Worm (Caenorhabditis elegans) whole organism, L4 larva: Measurements from ENCODE around the gene R05D8.11.

Experiments used
- ZK337.2 ChIP-seq: fragments of 200-800 bp; sonication (Bioruptor generic); IDR thresholded peaks from 2 replicates; pipeline ENCODE4 v1.3.6; 2022; ENCODE audit warnings: missing genetic modification reagents, missing genetic modification characterization, missing compliant biosample characterization
- ceh-82 ChIP-seq: sonication (generic microtip); optimal IDR thresholded peaks from 2 replicates; lab custom pipeline; 2017; ENCODE audit warnings: missing biosample characterization, missing genetic modification characterization
- daf-8 ChIP-seq: fragments of 200-800 bp; sonication (Bioruptor generic); IDR thresholded peaks from 2 replicates; pipeline ENCODE4 v1.3.6; 2022; ENCODE audit warnings: missing genetic modification characterization, missing compliant biosample characterization
- egl-43 ChIP-seq: fragments of 200-800 bp; sonication (Bioruptor generic); IDR thresholded peaks from 2 replicates; pipeline ENCODE4 v1.3.6; 2022; ENCODE audit warnings: missing genetic modification reagents, missing genetic modification characterization, missing compliant biosample characterization
- fkh-10 ChIP-seq: fragments of 150-350 bp; optimal IDR thresholded peaks from 2 replicates; lab custom pipeline; 2014; ENCODE audit warnings: missing biosample characterization, missing genetic modification reagents, missing genetic modification characterization
- jun-1 ChIP-seq: fragments of 150-350 bp; optimal IDR thresholded peaks from 2 replicates; lab custom pipeline; 2014; ENCODE audit warnings: missing biosample characterization, missing genetic modification reagents, missing genetic modification characterization
- mxl-2 ChIP-seq: fragments of 200-800 bp; sonication (Bioruptor generic); conservative IDR thresholded peaks from 2 replicates; pipeline ENCODE4 v1.3.6; 2022; ENCODE audit warnings: missing genetic modification reagents, missing genetic modification characterization, missing compliant biosample characterization
- nhr-237 ChIP-seq: sonication (generic microtip); optimal IDR thresholded peaks from 2 replicates; lab custom pipeline; 2017; ENCODE audit warnings: missing biosample characterization, missing genetic modification characterization
- nhr-76 ChIP-seq: fragments of 150-350 bp; optimal IDR thresholded peaks from 2 replicates; lab custom pipeline; 2014; ENCODE audit warnings: missing biosample characterization, missing genetic modification characterization
- sdz-12 ChIP-seq: fragments of 200-800 bp; sonication (Bioruptor generic); optimal IDR thresholded peaks from 2 replicates; lab custom pipeline; 2018; ENCODE audit warnings: mild to moderate bottlenecking, missing genetic modification characterization, missing compliant biosample characterization
- skn-1 ChIP-seq: fragments of 150-350 bp; optimal IDR thresholded peaks from 2 replicates; lab custom pipeline; 2014; ENCODE audit warnings: missing biosample characterization, missing genetic modification characterization
- unc-62 ChIP-seq, 3 experiments: fragments of 150-350 bp in 1 of 3; sonication (generic microtip); optimal IDR thresholded peaks in 2 of 3; peaks in 1 of 3; 1 replicate in 1 of 3; 2 replicates in 2 of 3; lab custom pipeline; 2014 to 2017; ENCODE audit warnings: missing biosample characterization in 3 of 3, missing genetic modification characterization in 3 of 3, missing genetic modification reagents in 3 of 3, missing genotype in 1 of 3

DNA sequence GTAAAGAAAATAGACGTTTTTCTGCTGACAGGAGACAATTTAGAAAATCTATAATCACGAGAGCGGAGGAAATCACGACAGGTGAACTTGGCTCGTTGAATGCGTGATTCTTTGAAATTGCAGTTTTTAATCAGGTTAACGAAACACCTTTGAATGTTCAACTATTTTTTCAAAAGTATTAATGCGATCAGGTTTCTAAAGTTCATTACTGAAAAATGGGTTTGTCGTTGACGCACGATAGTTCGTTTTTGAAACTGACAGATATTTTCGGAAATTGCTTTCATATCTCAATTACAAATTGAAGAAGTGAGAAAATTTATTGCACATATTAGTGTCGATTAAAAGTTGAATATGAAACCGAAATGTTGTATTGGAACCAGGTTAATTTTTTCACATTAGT lies 35.3 kb upstream of the R05D8.11 start, which contains the start of gene F54E2.5:
- TF ChIP-seq sdz-12 (GFP tag; lab: Kevin White, UChicago) = no peak
- TF ChIP-seq ZK337.2 (GFP tag; lab: Robert Waterston, UW) = no peak
- TF ChIP-seq unc-62 (GFP tag; optimal IDR thresholded peaks at IDR 0.05 in 1 of 2; lab: Kevin White, UChicago) = no peak
- TF ChIP-seq unc-62 (tag; optimal IDR thresholded peaks at IDR 0.05; lab: Kevin White, UChicago) = no peak
- TF ChIP-seq nhr-76 (tag; lab: Kevin White, UChicago) = no peak
- TF ChIP-seq mxl-2 (GFP tag; lab: Robert Waterston, UW) = no peak
- no peak for TF ChIP-seq daf-8 (GFP tag; lab: Robert Waterston, UW)
- TF ChIP-seq fkh-10 (GFP tag; lab: Kevin White, UChicago) = no peak
- TF ChIP-seq jun-1 (tag; lab: Kevin White, UChicago) = no peak
- TF ChIP-seq skn-1 (tag; lab: Kevin White, UChicago) = no peak
- no peak for TF ChIP-seq nhr-237 (tag; lab: Kevin White, UChicago)
- TF ChIP-seq ceh-82 (tag; lab: Kevin White, UChicago) = no peak
- no peak for TF ChIP-seq egl-43 (GFP tag; lab: Robert Waterston, UW)
